Worm (Caenorhabditis elegans) whole organism, late embryonic: Measurements from ENCODE around the gene C06E7.2.

ENCODE experiments used
- K02D7.2 ChIP-seq: sonication (generic microtip); optimal IDR thresholded peaks from 2 replicates; lab custom pipeline; 2017; ENCODE audit warnings: mild to moderate bottlenecking, missing genetic modification characterization, missing compliant biosample characterization
- K09A11.1 ChIP-seq: sonication (generic microtip); optimal IDR thresholded peaks from 2 replicates; lab custom pipeline; 2017; ENCODE audit warnings: antibody characterized with exemption, mild to moderate bottlenecking, missing genetic modification characterization, missing compliant biosample characterization; ENCODE audit not compliant: insufficient read depth
- T23F11.4 ChIP-seq: fragments of 200-800 bp; sonication (Bioruptor generic); optimal IDR thresholded peaks from 2 replicates; lab custom pipeline; 2018; ENCODE audit warnings: mild to moderate bottlenecking, missing genetic modification characterization, missing compliant biosample characterization
- ama-1 ChIP-seq: fragments of 150-350 bp; optimal IDR thresholded peaks from 2 replicates; lab custom pipeline; 2014
- ceh-18 ChIP-seq: sonication (generic microtip); optimal IDR thresholded peaks from 2 replicates; lab custom pipeline; 2016; ENCODE audit warnings: missing genetic modification characterization, missing compliant biosample characterization
- ceh-2 ChIP-seq: sonication (generic microtip); optimal IDR thresholded peaks from 2 replicates; lab custom pipeline; 2016; ENCODE audit warnings: missing genotype, missing genetic modification characterization, missing compliant biosample characterization
- ceh-24 ChIP-seq: sonication (generic microtip); optimal IDR thresholded peaks from 2 replicates; lab custom pipeline; 2016; ENCODE audit warnings: mild to moderate bottlenecking, missing genetic modification characterization, missing compliant biosample characterization
- ceh-30 ChIP-seq: fragments of 150-350 bp; optimal IDR thresholded peaks from 2 replicates; lab custom pipeline; 2014; ENCODE audit warnings: missing biosample characterization, missing genetic modification characterization
- ceh-6 ChIP-seq: fragments of 200-800 bp; sonication (Bioruptor generic); optimal IDR thresholded peaks from 2 replicates; lab custom pipeline; 2018; ENCODE audit warnings: mild to moderate bottlenecking, missing genetic modification characterization, missing compliant biosample characterization
- dmd-4 ChIP-seq: sonication (generic microtip); optimal IDR thresholded peaks from 2 replicates; lab custom pipeline; 2016; ENCODE audit warnings: borderline replicate concordance, missing genetic modification characterization, missing compliant biosample characterization
- elt-2 ChIP-seq: sonication (generic microtip); optimal IDR thresholded peaks from 2 replicates; lab custom pipeline; 2016; ENCODE audit warnings: missing genetic modification reagents, missing genetic modification characterization, missing compliant biosample characterization
- elt-4 ChIP-seq: sonication (generic microtip); optimal IDR thresholded peaks from 2 replicates; lab custom pipeline; 2016; ENCODE audit warnings: missing genetic modification characterization, missing compliant biosample characterization
- eyg-1 ChIP-seq: sonication (generic microtip); optimal IDR thresholded peaks from 2 replicates; lab custom pipeline; 2016; ENCODE audit warnings: missing genotype, missing genetic modification characterization, missing compliant biosample characterization
- fax-1 ChIP-seq: sonication (generic microtip); optimal IDR thresholded peaks from 2 replicates; lab custom pipeline; 2016; ENCODE audit warnings: missing genotype, missing genetic modification characterization, missing compliant biosample characterization
- fkh-6 ChIP-seq: sonication (generic microtip); optimal IDR thresholded peaks from 2 replicates; lab custom pipeline; 2016; ENCODE audit warnings: missing genetic modification characterization, missing compliant biosample characterization
- gmeb-2 ChIP-seq: sonication (generic microtip); optimal IDR thresholded peaks from 2 replicates; lab custom pipeline; 2016; ENCODE audit warnings: missing genetic modification characterization, inconsistent platforms, missing compliant biosample characterization
- hlh-13 ChIP-seq: fragments of 200-800 bp; sonication (Bioruptor generic); optimal IDR thresholded peaks from 2 replicates; lab custom pipeline; 2018; ENCODE audit warnings: mild to moderate bottlenecking, missing genetic modification characterization, missing compliant biosample characterization
- hlh-30 ChIP-seq: sonication (generic microtip); optimal IDR thresholded peaks from 2 replicates; lab custom pipeline; 2017; ENCODE audit warnings: antibody characterized with exemption, missing genetic modification characterization, missing compliant biosample characterization; ENCODE audit not compliant: insufficient read depth
- lim-6 ChIP-seq: sonication (generic microtip); optimal IDR thresholded peaks from 2 replicates; lab custom pipeline; 2016; ENCODE audit warnings: missing genetic modification characterization, missing compliant biosample characterization
- madf-2 ChIP-seq: sonication (generic microtip); optimal IDR thresholded peaks from 2 replicates; lab custom pipeline; 2017; ENCODE audit warnings: missing genetic modification characterization, missing compliant biosample characterization
- mec-3 ChIP-seq: sonication (generic microtip); optimal IDR thresholded peaks from 2 replicates; lab custom pipeline; 2016; ENCODE audit warnings: borderline replicate concordance, missing genetic modification characterization, missing compliant biosample characterization
- npax-4 ChIP-seq: sonication (generic microtip); optimal IDR thresholded peaks from 2 replicates; lab custom pipeline; 2016; ENCODE audit warnings: missing genetic modification characterization, missing compliant biosample characterization
- odd-2 ChIP-seq: sonication (generic microtip); optimal IDR thresholded peaks from 2 replicates; lab custom pipeline; 2017; ENCODE audit warnings: antibody characterized with exemption, mild to moderate bottlenecking, missing genetic modification characterization, missing compliant biosample characterization
- pax-1 ChIP-seq: fragments of 150-350 bp; optimal IDR thresholded peaks from 2 replicates; lab custom pipeline; 2014; ENCODE audit warnings: missing biosample characterization, missing genetic modification characterization
- pha-4 ChIP-seq: fragments of 150-350 bp; optimal IDR thresholded peaks from 2 replicates; lab custom pipeline; 2018; ENCODE audit warnings: missing biosample characterization, missing genetic modification reagents, missing genetic modification characterization
- pros-1 ChIP-seq: fragments of 150-350 bp; optimal IDR thresholded peaks from 2 replicates; lab custom pipeline; 2014; ENCODE audit warnings: missing biosample characterization, missing genetic modification reagents, missing genetic modification characterization
- ref-2 ChIP-seq: sonication (generic microtip); optimal IDR thresholded peaks from 2 replicates; lab custom pipeline; 2016; ENCODE audit warnings: missing genetic modification characterization, missing compliant biosample characterization
- syd-9 ChIP-seq: sonication (generic microtip); optimal IDR thresholded peaks from 2 replicates; lab custom pipeline; 2016; ENCODE audit warnings: mild to moderate bottlenecking, missing genetic modification characterization, moderate library complexity, missing compliant biosample characterization
- tbx-2 ChIP-seq: sonication (generic microtip); optimal IDR thresholded peaks from 2 replicates; lab custom pipeline; 2016; ENCODE audit warnings: missing genetic modification characterization, missing compliant biosample characterization
- unc-3 ChIP-seq, 2 experiments: fragments of 200-800 bp in 1 of 2; sonication (Bioruptor generic) in 1 of 2; sonication (generic microtip) in 1 of 2; conservative IDR thresholded peaks in 1 of 2; optimal IDR thresholded peaks in 1 of 2; 2 replicates each; pipeline versions ENCODE4 v1.3.6 to Lab custom; 2016 to 2022; ENCODE audit warnings: missing compliant biosample characterization in 2 of 2, missing genetic modification characterization in 2 of 2, missing genetic modification reagents in 1 of 2
- unc-42 ChIP-seq: sonication (generic microtip); optimal IDR thresholded peaks from 2 replicates; lab custom pipeline; 2016; ENCODE audit warnings: missing genotype, missing genetic modification characterization, missing compliant biosample characterization
- ztf-16 ChIP-seq: sonication (generic microtip); optimal IDR thresholded peaks from 2 replicates; lab custom pipeline; 2017; ENCODE audit warnings: missing genetic modification characterization, missing compliant biosample characterization

The C06E7.2 gene

DNA sequence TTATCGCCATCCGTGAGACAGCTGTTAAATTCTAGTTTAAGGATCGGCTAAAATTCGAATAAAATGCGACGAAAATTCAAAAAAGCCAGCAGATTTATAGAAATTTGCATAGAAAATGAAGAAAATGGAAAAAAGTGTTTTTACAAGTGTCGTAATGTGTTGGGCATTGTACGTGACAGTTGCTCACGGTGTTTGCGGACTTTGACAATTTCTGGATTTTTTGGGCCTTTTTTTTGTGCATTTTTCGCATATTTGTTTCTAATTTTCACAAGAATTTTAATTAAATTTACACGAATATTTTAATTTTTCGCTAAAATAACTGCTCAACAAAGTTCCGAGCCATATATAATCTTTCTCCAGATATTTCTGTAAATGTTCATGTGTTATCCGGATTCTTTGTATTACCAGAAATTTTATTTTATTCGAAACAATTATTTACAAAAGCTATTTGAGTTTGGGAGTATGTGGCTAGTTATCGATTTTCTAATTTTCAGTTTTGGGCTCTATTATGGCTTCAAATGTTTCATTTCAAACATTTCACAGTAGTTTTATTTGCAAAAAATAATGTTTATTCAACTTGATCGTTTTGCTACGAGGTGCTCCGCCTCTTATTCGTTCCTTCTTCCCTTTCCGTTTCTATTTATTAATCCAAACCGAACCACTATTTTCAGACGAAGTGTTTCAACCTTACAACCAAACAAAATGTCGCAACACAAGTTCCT, 8.9 kb downstream of the C06E7.2 start, which contains the start of gene sams-3:
TSS of gene sams-3 (plus strand) at position 672 of the 722 bp plus-strand sequence.
- TF ChIP-seq madf-2 (tag; lab: Kevin White, UChicago) (no peak), hlh-13 (GFP tag; lab: Kevin White, UChicago) (no peak), ztf-16 (tag; lab: Kevin White, UChicago) (peak; percentile 46), pros-1 (tag; lab: Kevin White, UChicago) (no peak), fax-1 (tag; lab: Kevin White, UChicago) (no peak), syd-9 (no peak), hlh-30 (no peak), ceh-30 (tag; lab: Kevin White, UChicago) (no peak), tbx-2 (tag; lab: Kevin White, UChicago) (peak; percentile 96), mec-3 (tag; lab: Kevin White, UChicago) (no peak), eyg-1 (no peak), unc-42 (tag; lab: Kevin White, UChicago) (peak; percentile 8)

- TF ChIP-seq fkh-6 (tag; lab: Kevin White, UChicago) (no peak), pax-1 (tag; lab: Kevin White, UChicago) (no peak), ceh-6 (no peak), unc-3 (GFP tag; conservative IDR thresholded peaks at IDR 0.05; lab: Robert Waterston, UW) (no peak), unc-3 (tag; optimal IDR thresholded peaks at IDR 0.05; lab: Kevin White, UChicago) (no peak), tbx-2 (tag; lab: Kevin White, UChicago) (no peak), ref-2 (tag; lab: Kevin White, UChicago) (no peak), K02D7.2 (tag; lab: Kevin White, UChicago) (no peak), unc-42 (tag; lab: Kevin White, UChicago) (no peak)
- TF ChIP-seq, all 69 proteins: peak for 0
Measured at ce11 chrIV:5850765-5851377, 11.6 kb downstream of the C06E7.2 start.

ce11 chrIV:5855608-5856007, 16.3 kb downstream of the C06E7.2 start:
- TF ChIP-seq lim-6 (tag; lab: Kevin White, UChicago) (no peak), pha-4 (tag; lab: Kevin White, UChicago) (no peak), K02D7.2 (tag; lab: Kevin White, UChicago) (no peak), pax-1 (tag; lab: Kevin White, UChicago) (no peak), K09A11.1 (tag; lab: Kevin White, UChicago) (no peak), ceh-24 (tag; lab: Kevin White, UChicago) (no peak), hlh-30 (no peak), npax-4 (tag; lab: Kevin White, UChicago) (no peak)

DNA sequence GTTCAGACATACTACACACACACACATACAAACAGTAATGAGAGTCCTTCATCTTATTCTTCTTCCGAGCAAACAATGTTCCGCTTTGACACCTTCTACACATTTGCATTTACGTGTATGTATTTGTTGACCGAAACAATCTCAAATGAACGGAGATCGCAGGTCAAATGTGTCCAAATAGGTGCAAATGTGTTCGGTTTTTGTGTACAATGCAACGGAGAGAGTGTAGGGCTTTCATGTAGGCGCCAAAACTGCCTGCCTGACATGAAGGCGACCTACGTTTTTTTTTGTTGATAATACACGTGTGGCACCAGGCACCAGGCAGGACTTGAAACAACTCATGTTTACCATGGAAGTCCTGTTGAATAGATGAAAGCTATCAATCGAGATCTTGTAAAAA, 17.7 kb downstream of the C06E7.2 start:
- TF ChIP-seq ceh-18 (tag; lab: Kevin White, UChicago) (no peak), T23F11.4 (GFP tag; lab: Kevin White, UChicago) (no peak), ztf-16 (tag; lab: Kevin White, UChicago) (no peak), dmd-4 (tag; lab: Kevin White, UChicago) (no peak), lim-6 (tag; lab: Kevin White, UChicago) (no peak), elt-4 (tag; lab: Kevin White, UChicago) (no peak), ceh-2 (no peak), hlh-13 (GFP tag; lab: Kevin White, UChicago) (no peak), ama-1 (lab: Kevin White, UChicago) (no peak), odd-2 (tag; lab: Kevin White, UChicago) (no peak)

- TF ChIP-seq gmeb-2 (tag; lab: Kevin White, UChicago) (no peak), elt-2 (tag; lab: Kevin White, UChicago) (peak; percentile 12), syd-9 (no peak)
Measured at ce11 chrIV:5858212-5858611, 18.9 kb downstream of the C06E7.2 start.
